Worm (Caenorhabditis elegans): Measurements from ENCODE around the gene ugt-60.
"Not testable (repeated sequence)": the region's sequence is repeated elsewhere in the genome, so short reads cannot be mapped to it uniquely, and the experiment has no call there.

ce11 chrIII:9682729-9683128 is 3.9 kb upstream of the ugt-60 start, which contains the start of gene C07A9.5:
- TF ChIP-seq lin-15B (tag; optimal IDR thresholded peaks at IDR 0.05); nhr-28 (tag; optimal IDR thresholded peaks at IDR 0.05); unc-62 (GFP tag; optimal IDR thresholded peaks at IDR 0.05); snpc-4 (tag; optimal IDR thresholded peaks at IDR 0.05); lin-39 (tag; optimal IDR thresholded peaks at IDR 0.05); R02D3.7 (tag; optimal IDR thresholded peaks at IDR 0.05); nhr-77 (tag; optimal IDR thresholded peaks at IDR 0.05); ZK546.5 (tag; optimal IDR thresholded peaks at IDR 0.05); ztf-11 (tag; optimal IDR thresholded peaks at IDR 0.05); ama-1 (optimal IDR thresholded peaks at IDR 0.05); ztf-4 (tag; optimal IDR thresholded peaks at IDR 0.05); nhr-11 (tag; optimal IDR thresholded peaks at IDR 0.05); pqm-1 (tag; optimal IDR thresholded peaks at IDR 0.05): not testable (repeated sequence)
